Worm (Caenorhabditis elegans) whole organism, late embryonic: ENCODE results near the gene C18D11.10.

Source experiments
- K09A11.1 ChIP-seq: sonication (generic microtip); optimal IDR thresholded peaks from 2 replicates; lab custom pipeline; 2017; ENCODE audit warnings: antibody characterized with exemption, mild to moderate bottlenecking, missing genetic modification characterization, missing compliant biosample characterization; ENCODE audit not compliant: insufficient read depth
- ceh-14 ChIP-seq: sonication (generic microtip); optimal IDR thresholded peaks from 2 replicates; lab custom pipeline; 2016; ENCODE audit warnings: missing genotype, missing genetic modification characterization, missing compliant biosample characterization
- ceh-30 ChIP-seq: fragments of 150-350 bp; optimal IDR thresholded peaks from 2 replicates; lab custom pipeline; 2014; ENCODE audit warnings: missing biosample characterization, missing genetic modification characterization
- dmd-4 ChIP-seq: sonication (generic microtip); optimal IDR thresholded peaks from 2 replicates; lab custom pipeline; 2016; ENCODE audit warnings: borderline replicate concordance, missing genetic modification characterization, missing compliant biosample characterization
- dve-1 ChIP-seq: sonication (generic microtip); optimal IDR thresholded peaks from 2 replicates; lab custom pipeline; 2017; ENCODE audit warnings: antibody characterized with exemption, mild to moderate bottlenecking, missing genetic modification characterization, missing compliant biosample characterization
- eyg-1 ChIP-seq: sonication (generic microtip); optimal IDR thresholded peaks from 2 replicates; lab custom pipeline; 2016; ENCODE audit warnings: missing genotype, missing genetic modification characterization, missing compliant biosample characterization
- fkh-10 ChIP-seq: fragments of 150-350 bp; optimal IDR thresholded peaks from 2 replicates; lab custom pipeline; 2014; ENCODE audit warnings: missing biosample characterization, missing genetic modification reagents, missing genetic modification characterization
- fkh-6 ChIP-seq: sonication (generic microtip); optimal IDR thresholded peaks from 2 replicates; lab custom pipeline; 2016; ENCODE audit warnings: missing genetic modification characterization, missing compliant biosample characterization
- hlh-15 ChIP-seq: sonication (generic microtip); optimal IDR thresholded peaks from 2 replicates; lab custom pipeline; 2016; ENCODE audit warnings: missing genetic modification characterization, missing compliant biosample characterization
- pha-4 ChIP-seq: fragments of 150-350 bp; optimal IDR thresholded peaks from 2 replicates; lab custom pipeline; 2018; ENCODE audit warnings: missing biosample characterization, missing genetic modification reagents, missing genetic modification characterization
- pqm-1 ChIP-seq: sonication (generic microtip); optimal IDR thresholded peaks from 2 replicates; lab custom pipeline; 2016; ENCODE audit warnings: missing genetic modification characterization, missing compliant biosample characterization
- ref-2 ChIP-seq: sonication (generic microtip); optimal IDR thresholded peaks from 2 replicates; lab custom pipeline; 2016; ENCODE audit warnings: missing genetic modification characterization, missing compliant biosample characterization
- tbx-2 ChIP-seq: sonication (generic microtip); optimal IDR thresholded peaks from 2 replicates; lab custom pipeline; 2016; ENCODE audit warnings: missing genetic modification characterization, missing compliant biosample characterization
- ttx-3 ChIP-seq: sonication (generic microtip); optimal IDR thresholded peaks from 2 replicates; lab custom pipeline; 2016; ENCODE audit warnings: missing genetic modification reagents, missing genetic modification characterization, missing compliant biosample characterization

ce11 chrIII:11794389-11794788 is 13.1 kb upstream of the C18D11.10 start:
- TF ChIP-seq pqm-1 (tag; lab: Kevin White, UChicago), result no peak
- no peak for TF ChIP-seq fkh-10 (GFP tag; lab: Kevin White, UChicago)
- TF ChIP-seq ceh-14 (tag; lab: Kevin White, UChicago), result no peak
- no peak for TF ChIP-seq ceh-30 (tag; lab: Kevin White, UChicago)
- TF ChIP-seq K09A11.1, result no peak
- no peak for TF ChIP-seq pha-4 (tag; lab: Kevin White, UChicago)
- no peak for TF ChIP-seq fkh-6 (tag; lab: Kevin White, UChicago)
- no peak for TF ChIP-seq tbx-2
- no peak for TF ChIP-seq dve-1 (tag; lab: Kevin White, UChicago)
- TF ChIP-seq ttx-3 (tag; lab: Kevin White, UChicago), result no peak
- TF ChIP-seq hlh-15, result no peak
- no peak for TF ChIP-seq dmd-4
- TF ChIP-seq ref-2 (tag; lab: Kevin White, UChicago), result no peak
- TF ChIP-seq eyg-1 (tag; lab: Kevin White, UChicago), result no peak
